Worm (Caenorhabditis elegans): ENCODE results near the gene set-4.

set-4 gene

ce11 chrII:6355396-6356346 lies 24.5 kb upstream of the set-4 start, which contains the start of gene C32D5.11 (continued):
- TF ChIP-seq hlh-17 (GFP tag; optimal IDR thresholded peaks at IDR 0.05; ENCODE audit: borderline replicate concordance) (no peak), ztf-11 (tag; optimal IDR thresholded peaks at IDR 0.05) (no peak), nhr-76 (tag; optimal IDR thresholded peaks at IDR 0.05) (no peak), skn-1 (tag; optimal IDR thresholded peaks at IDR 0.05) (peak; percentile 54), elt-3 (tag; optimal IDR thresholded peaks at IDR 0.05) (peak in 2 of 6 experiments; percentile 17 to 45), ets-5 (GFP tag; IDR thresholded peaks at IDR 0.05) (no peak), alr-1 (tag; optimal IDR thresholded peaks at IDR 0.05; ENCODE audit: borderline replicate concordance) (no peak), fkh-4 (tag; optimal IDR thresholded peaks at IDR 0.05; ENCODE audit: borderline replicate concordance) (no peak)

ce11 chrII:6351887-6352286 lies 20.7 kb upstream of the set-4 start, which contains the start of gene C32D5.10:
Gene C32D5.10 (minus strand): TSS chrII:6351987.
- TF ChIP-seq ets-5 (GFP tag; IDR thresholded peaks at IDR 0.05), result no peak
- TF ChIP-seq hlh-17 (GFP tag; optimal IDR thresholded peaks at IDR 0.05; ENCODE audit: borderline replicate concordance), result no peak
- TF ChIP-seq pag-3 (tag; optimal IDR thresholded peaks at IDR 0.05; ENCODE audit: borderline replicate concordance, insufficient read depth), result no peak
- TF ChIP-seq mef-2 (tag; optimal IDR thresholded peaks at IDR 0.05), result no peak
- no peak for TF ChIP-seq fkh-8 (tag; optimal IDR thresholded peaks at IDR 0.05)
- no peak for TF ChIP-seq pqm-1 (tag; optimal IDR thresholded peaks at IDR 0.05)
- TF ChIP-seq fkh-4 (tag; optimal IDR thresholded peaks at IDR 0.05; ENCODE audit: borderline replicate concordance), result no peak
- TF ChIP-seq blmp-1 (tag; optimal IDR thresholded peaks at IDR 0.05), result no peak
- no peak for TF ChIP-seq tbx-2 (tag; optimal IDR thresholded peaks at IDR 0.05)
- TF ChIP-seq mab-9 (GFP tag; IDR thresholded peaks at IDR 0.05), result no peak

ce11 chrII:6349968-6350367 lies 18.8 kb upstream of the set-4 start:
- TF ChIP-seq pag-3 (tag; optimal IDR thresholded peaks at IDR 0.05; ENCODE audit: borderline replicate concordance, insufficient read depth) (no peak), efl-1 (optimal IDR thresholded peaks at IDR 0.05) (no peak), efl-1 (GFP tag; optimal IDR thresholded peaks at IDR 0.05 in 1 of 2) (peak in 1 of 2 experiments; percentile 91)

- TF ChIP-seq pqm-1 (tag; optimal IDR thresholded peaks at IDR 0.05), result no peak
- TF ChIP-seq hlh-17 (GFP tag; optimal IDR thresholded peaks at IDR 0.05; ENCODE audit: borderline replicate concordance), result no peak
- no peak for TF ChIP-seq pag-3 (tag; optimal IDR thresholded peaks at IDR 0.05; ENCODE audit: borderline replicate concordance, insufficient read depth)
- no peak for TF ChIP-seq ets-5 (GFP tag; IDR thresholded peaks at IDR 0.05)
- peak; percentile 92 for TF ChIP-seq blmp-1 (tag; optimal IDR thresholded peaks at IDR 0.05)
- TF ChIP-seq nhr-77 (tag; optimal IDR thresholded peaks at IDR 0.05), result peak; percentile 28
- TF ChIP-seq ceh-88 (GFP tag; IDR thresholded peaks at IDR 0.05), result no peak; the same call in 1 of the 2 replicates
- no peak for TF ChIP-seq vab-15 (tag; optimal IDR thresholded peaks at IDR 0.05)
- peak; percentile 58 to 76 (median 66) for TF ChIP-seq dpl-1 (GFP tag; optimal IDR thresholded peaks at IDR 0.05)
- no peak for TF ChIP-seq efl-3 (GFP tag; optimal IDR thresholded peaks at IDR 0.05)
- TF ChIP-seq unc-30 (tag; optimal IDR thresholded peaks at IDR 0.05), result no peak
- peak; percentile 69 for TF ChIP-seq sox-4 (tag; optimal IDR thresholded peaks at IDR 0.05)
- peak; percentile 94 for TF ChIP-seq tbx-2 (tag; optimal IDR thresholded peaks at IDR 0.05)
- peak; percentile 90 for TF ChIP-seq rnt-1 (tag; optimal IDR thresholded peaks at IDR 0.05)
- peak; percentile 81 for TF ChIP-seq hpl-2 (GFP tag; optimal IDR thresholded peaks at IDR 0.05)
- TF ChIP-seq zag-1 (tag; optimal IDR thresholded peaks at IDR 0.05), result no peak
- no peak for TF ChIP-seq sptf-1 (tag; optimal IDR thresholded peaks at IDR 0.05)
- TF ChIP-seq unc-98 (GFP tag; IDR thresholded peaks at IDR 0.05), result no peak
- peak; percentile 81 to 89 for TF ChIP-seq lin-35 (GFP tag; optimal IDR thresholded peaks at IDR 0.05)
- peak; percentile 91 for TF ChIP-seq unc-86 (tag; optimal IDR thresholded peaks at IDR 0.05)
- peak; percentile 86 for TF ChIP-seq nhr-237 (tag; optimal IDR thresholded peaks at IDR 0.05)
- peak; percentile 89 for TF ChIP-seq lin-13 (GFP tag; optimal IDR thresholded peaks at IDR 0.05)
- TF ChIP-seq isw-1 (GFP tag; IDR thresholded peaks at IDR 0.05), result peak; percentile 67
- peak; percentile 94 for TF ChIP-seq nhr-47 (tag; optimal IDR thresholded peaks at IDR 0.05)
- TF ChIP-seq ama-1 (optimal IDR thresholded peaks at IDR 0.05), result peak; percentile 97
- no peak for TF ChIP-seq fkh-4 (tag; optimal IDR thresholded peaks at IDR 0.05; ENCODE audit: borderline replicate concordance)
- TF ChIP-seq nhr-11 (tag; optimal IDR thresholded peaks at IDR 0.05), result peak; percentile 68
- peak; percentile 90 for TF ChIP-seq xbp-1 (tag; optimal IDR thresholded peaks at IDR 0.05)
- TF ChIP-seq nhr-12 (tag; optimal IDR thresholded peaks at IDR 0.05), result no peak
- TF ChIP-seq unc-62 (GFP tag; optimal IDR thresholded peaks at IDR 0.05), result no peak
- TF ChIP-seq skn-1 (tag; optimal IDR thresholded peaks at IDR 0.05), result peak; percentile 80
- TF ChIP-seq fos-1 (tag; optimal IDR thresholded peaks at IDR 0.05), result peak; percentile 85
- TF ChIP-seq lsy-2 (tag; optimal IDR thresholded peaks at IDR 0.05), result peak; percentile 88 to 91
- TF ChIP-seq tlp-1 (tag; optimal IDR thresholded peaks at IDR 0.05), result no peak
These were observed 17.2 kb upstream of the set-4 start for ce11 chrII:6348360-6348759.
